Fruit fly (Drosophila melanogaster) whole organism, embryonic: Measurements from ENCODE around the gene D.

Experiments
- Abd-B ChIP-seq: fragments of 200-800 bp; sonication (Bioruptor generic); optimal IDR thresholded peaks from 2 replicates; lab custom pipeline; 2018; ENCODE audit warnings: missing biosample characterization, mild to moderate bottlenecking, missing genetic modification characterization, moderate library complexity
- CG10267 ChIP-seq: fragments of 200-800 bp; sonication (Bioruptor generic); optimal IDR thresholded peaks from 2 replicates; lab custom pipeline; 2018; ENCODE audit warnings: missing biosample characterization, mild to moderate bottlenecking, missing genetic modification characterization, moderate library complexity
- CG10431 ChIP-seq: fragments of 200-800 bp; sonication (Bioruptor generic); optimal IDR thresholded peaks from 3 replicates; lab custom pipeline; 2018; ENCODE audit warnings: missing biosample characterization, mild to moderate bottlenecking, missing genetic modification characterization
- CG12744 ChIP-seq: fragments of 200-800 bp; sonication (Bioruptor generic); optimal IDR thresholded peaks from 2 replicates; lab custom pipeline; 2016; ENCODE audit warnings: missing biosample characterization, missing genetic modification characterization
- CG15073 ChIP-seq: fragments of 200-800 bp; sonication (Bioruptor generic); optimal IDR thresholded peaks from 2 replicates; lab custom pipeline; 2016; ENCODE audit warnings: missing biosample characterization, missing genetic modification characterization
- CG15269 ChIP-seq: fragments of 200-800 bp; sonication (Bioruptor generic); optimal IDR thresholded peaks from 2 replicates; lab custom pipeline; 2018; ENCODE audit warnings: missing biosample characterization, mild to moderate bottlenecking, missing genetic modification characterization, moderate library complexity
- CG17802 ChIP-seq: fragments of 200-800 bp; sonication (Bioruptor generic); optimal IDR thresholded peaks from 2 replicates; lab custom pipeline; 2018; ENCODE audit warnings: missing biosample characterization, mild to moderate bottlenecking, missing genetic modification characterization, moderate library complexity
- CG18619 ChIP-seq: fragments of 200-800 bp; sonication (Bioruptor generic); optimal IDR thresholded peaks from 3 replicates; lab custom pipeline; 2017; ENCODE audit warnings: missing biosample characterization, mild to moderate bottlenecking, missing genetic modification characterization
- CG32532 ChIP-seq: fragments of 200-800 bp; sonication (Bioruptor generic); IDR thresholded peaks from 2 replicates; pipeline ENCODE4 v1.3.6; 2022; ENCODE audit warnings: missing biosample characterization, missing genetic modification characterization
- CG34376 ChIP-seq: fragments of 200-800 bp; sonication (Bioruptor generic); optimal IDR thresholded peaks from 2 replicates; lab custom pipeline; 2018; ENCODE audit warnings: missing biosample characterization, mild to moderate bottlenecking, missing genetic modification characterization
- CG3995 ChIP-seq: fragments of 200-800 bp; sonication (Bioruptor generic); optimal IDR thresholded peaks from 3 replicates; lab custom pipeline; 2016; ENCODE audit warnings: missing biosample characterization, missing genetic modification characterization
- CG6272 ChIP-seq: fragments of 200-800 bp; sonication (Bioruptor generic); IDR thresholded peaks from 2 replicates; pipeline ENCODE4 v1.3.6; 2022; ENCODE audit warnings: missing biosample characterization, missing genetic modification characterization
- CG6654 ChIP-seq: fragments of 200-800 bp; sonication (Bioruptor generic); optimal IDR thresholded peaks from 2 replicates; lab custom pipeline; 2017; ENCODE audit warnings: missing biosample characterization, mild to moderate bottlenecking, missing genetic modification characterization
- CG8478 ChIP-seq: fragments of >200 bp; optimal IDR thresholded peaks from 2 replicates; lab custom pipeline; 2018
- CG9215 ChIP-seq: fragments of 200-800 bp; sonication (Bioruptor generic); IDR thresholded peaks from 2 replicates; pipeline ENCODE4 v1.3.6; 2022; ENCODE audit warnings: missing biosample characterization, missing genetic modification characterization
- D19B ChIP-seq: fragments of 200-800 bp; sonication (Bioruptor generic); optimal IDR thresholded peaks from 2 replicates; lab custom pipeline; 2017; ENCODE audit warnings: missing biosample characterization, mild to moderate bottlenecking, missing genetic modification characterization
- Dbx ChIP-seq: fragments of 200-800 bp; sonication (Bioruptor generic); IDR thresholded peaks from 3 replicates; pipeline ENCODE4 v1.3.6; 2022; ENCODE audit warnings: missing biosample characterization, missing genetic modification characterization
- Dip2 ChIP-seq: fragments of 200-800 bp; sonication (Bioruptor generic); IDR thresholded peaks from 2 replicates; pipeline ENCODE4 v1.3.6; 2022; ENCODE audit warnings: missing biosample characterization, missing genetic modification characterization
- E2f1 ChIP-seq: fragments of 200-800 bp; sonication (Bioruptor generic); IDR thresholded peaks from 2 replicates; pipeline ENCODE4 v1.3.6; 2022; ENCODE audit warnings: missing biosample characterization, missing genetic modification characterization
- Hand ChIP-seq: fragments of 200-800 bp; sonication (Bioruptor generic); optimal IDR thresholded peaks from 2 replicates; lab custom pipeline; 2017; ENCODE audit warnings: mild to moderate bottlenecking, missing biosample characterization, missing genetic modification reagents, missing genetic modification characterization
- Hmr ChIP-seq: fragments of 200-800 bp; sonication (Bioruptor generic); optimal IDR thresholded peaks from 3 replicates; lab custom pipeline; 2017; ENCODE audit warnings: mild to moderate bottlenecking, missing biosample characterization, missing genetic modification reagents, missing genetic modification characterization
- Hr78 ChIP-seq, 2 experiments: fragments of 200-800 bp in 1 of 2; fragments of >200 bp in 1 of 2; sonication (Bioruptor generic) in 1 of 2; optimal IDR thresholded peaks; 2 replicates each; lab custom pipeline; 2017 to 2019; ENCODE audit warnings: missing biosample characterization in 2 of 2, missing genetic modification characterization in 2 of 2, mild to moderate bottlenecking in 1 of 2, moderate library complexity in 1 of 2
- Optix ChIP-seq: fragments of 200-800 bp; sonication (Bioruptor generic); IDR thresholded peaks from 3 replicates; pipeline ENCODE4 v1.3.6; 2022; ENCODE audit warnings: missing biosample characterization, missing genetic modification characterization
- Pdp1 ChIP-seq, 2 experiments: fragments of 200-800 bp; sonication (Bioruptor generic); optimal IDR thresholded peaks; 3 replicates each; lab custom pipeline; 2016; ENCODE audit warnings: missing biosample characterization in 2 of 2, missing genetic modification characterization in 2 of 2, mild to moderate bottlenecking in 1 of 2, moderate library complexity in 1 of 2
- Ravus ChIP-seq: fragments of 200-800 bp; sonication (Bioruptor generic); IDR thresholded peaks from 2 replicates; pipeline ENCODE4 v1.3.6; 2022; ENCODE audit warnings: missing biosample characterization, missing genetic modification characterization
- Sin3A ChIP-seq: fragments of >200 bp; optimal IDR thresholded peaks from 2 replicates; lab custom pipeline; 2018
- TFAM ChIP-seq: fragments of 200-800 bp; sonication (Bioruptor generic); optimal IDR thresholded peaks from 2 replicates; lab custom pipeline; 2017; ENCODE audit warnings: missing biosample characterization, missing genetic modification characterization, inconsistent platforms
- ab ChIP-seq: fragments of 200-800 bp; sonication (Bioruptor generic); optimal IDR thresholded peaks from 2 replicates; lab custom pipeline; 2016; ENCODE audit warnings: missing biosample characterization, missing genetic modification characterization
- ase ChIP-seq: fragments of 200-800 bp; sonication (Bioruptor generic); IDR thresholded peaks from 3 replicates; pipeline ENCODE4 v1.3.6; 2022; ENCODE audit warnings: missing biosample characterization, missing genetic modification characterization
- bcd ChIP-seq: fragments of 200-800 bp; sonication (Bioruptor generic); optimal IDR thresholded peaks from 2 replicates; lab custom pipeline; 2017; ENCODE audit warnings: missing biosample characterization, mild to moderate bottlenecking, missing genetic modification characterization
- bigmax ChIP-seq: fragments of 200-800 bp; sonication (Bioruptor generic); optimal IDR thresholded peaks from 2 replicates; lab custom pipeline; 2018; ENCODE audit warnings: missing biosample characterization, mild to moderate bottlenecking, missing genetic modification characterization
- cg ChIP-seq: fragments of 200-800 bp; sonication (Bioruptor generic); optimal IDR thresholded peaks from 3 replicates; lab custom pipeline; 2019; ENCODE audit warnings: missing biosample characterization, mild to moderate bottlenecking, missing genetic modification characterization, moderate library complexity
- da ChIP-seq: fragments of 200-800 bp; sonication (Bioruptor generic); optimal IDR thresholded peaks from 2 replicates; lab custom pipeline; 2016; ENCODE audit warnings: missing biosample characterization, missing genetic modification characterization
- dan ChIP-seq: fragments of 200-800 bp; sonication (Bioruptor generic); IDR thresholded peaks from 2 replicates; pipeline ENCODE4 v1.3.6; 2022; ENCODE audit warnings: missing biosample characterization, missing genetic modification characterization
- dpn ChIP-seq, 2 experiments: fragments of 200-800 bp; sonication (Bioruptor generic); optimal IDR thresholded peaks; 3 replicates each; lab custom pipeline; 2016; ENCODE audit warnings: missing biosample characterization in 2 of 2, missing genetic modification characterization in 2 of 2
- emc ChIP-seq: fragments of 200-800 bp; sonication (Bioruptor generic); optimal IDR thresholded peaks from 2 replicates; lab custom pipeline; 2016; ENCODE audit warnings: missing biosample characterization, missing genetic modification characterization
- fd96Cb ChIP-seq: fragments of 200-800 bp; sonication (Bioruptor generic); optimal IDR thresholded peaks from 2 replicates; lab custom pipeline; 2018; ENCODE audit warnings: missing biosample characterization, mild to moderate bottlenecking, missing genetic modification characterization, moderate library complexity
- fru ChIP-seq: fragments of >200 bp; optimal IDR thresholded peaks from 2 replicates; lab custom pipeline; 2017
- gcm2 ChIP-seq: fragments of 200-800 bp; sonication (Bioruptor generic); optimal IDR thresholded peaks from 2 replicates; lab custom pipeline; 2016; ENCODE audit warnings: missing biosample characterization, missing genetic modification characterization
- gfzf ChIP-seq: fragments of 200-800 bp; sonication (Bioruptor generic); optimal IDR thresholded peaks from 2 replicates; lab custom pipeline; 2016; ENCODE audit warnings: missing biosample characterization, mild to moderate bottlenecking, missing genetic modification characterization, moderate library complexity
- grn ChIP-seq: fragments of 200-800 bp; sonication (Bioruptor generic); optimal IDR thresholded peaks from 3 replicates; lab custom pipeline; 2017; ENCODE audit warnings: missing biosample characterization, missing genetic modification characterization
- knrl ChIP-seq: fragments of 200-800 bp; sonication (Bioruptor generic); IDR thresholded peaks from 3 replicates; pipeline ENCODE4 v1.3.6; 2022; ENCODE audit warnings: missing biosample characterization, missing genetic modification characterization; ENCODE audit not compliant: partially characterized antibody
- pfk ChIP-seq: fragments of 200-800 bp; sonication (Bioruptor generic); optimal IDR thresholded peaks from 2 replicates; lab custom pipeline; 2018; ENCODE audit warnings: missing biosample characterization, mild to moderate bottlenecking, missing genetic modification characterization, moderate library complexity
- pzg ChIP-seq: fragments of 200-800 bp; sonication (Bioruptor generic); optimal IDR thresholded peaks from 3 replicates; lab custom pipeline; 2018; ENCODE audit warnings: missing biosample characterization, mild to moderate bottlenecking, missing genetic modification characterization, moderate library complexity
- run ChIP-seq: fragments of 200-800 bp; sonication (Bioruptor generic); optimal IDR thresholded peaks from 3 replicates; lab custom pipeline; 2018; ENCODE audit warnings: missing biosample characterization, mild to moderate bottlenecking, missing genetic modification characterization
- salm ChIP-seq: fragments of 200-800 bp; sonication (Bioruptor generic); optimal IDR thresholded peaks from 2 replicates; lab custom pipeline; 2018; ENCODE audit warnings: missing biosample characterization, mild to moderate bottlenecking, missing genetic modification characterization
- sd ChIP-seq: fragments of 200-800 bp; sonication (Bioruptor generic); optimal IDR thresholded peaks from 3 replicates; lab custom pipeline; 2018; ENCODE audit warnings: missing biosample characterization, mild to moderate bottlenecking, missing genetic modification characterization, moderate library complexity
- slbo ChIP-seq: fragments of 200-800 bp; sonication (Bioruptor generic); IDR thresholded peaks from 2 replicates; pipeline ENCODE4 v1.3.6; 2022; ENCODE audit warnings: missing biosample characterization, missing genetic modification characterization
- sr ChIP-seq: fragments of 200-800 bp; sonication (Bioruptor generic); IDR thresholded peaks from 3 replicates; pipeline ENCODE4 v1.3.6; 2022; ENCODE audit warnings: missing biosample characterization, missing genetic modification characterization
- tgo ChIP-seq: fragments of 200-800 bp; sonication (Bioruptor generic); IDR thresholded peaks from 3 replicates; pipeline ENCODE4 v1.3.6; 2022; ENCODE audit warnings: missing biosample characterization, missing genetic modification characterization
- toy ChIP-seq: fragments of 200-800 bp; sonication (Bioruptor generic); IDR thresholded peaks from 2 replicates; pipeline ENCODE4 v1.3.6; 2022; ENCODE audit warnings: missing biosample characterization, missing genetic modification characterization
- tx ChIP-seq: fragments of 200-800 bp; sonication (Bioruptor generic); optimal IDR thresholded peaks from 2 replicates; lab custom pipeline; 2016; ENCODE audit warnings: missing biosample characterization, missing genetic modification characterization
- wek ChIP-seq: fragments of 200-800 bp; sonication (Bioruptor generic); optimal IDR thresholded peaks from 3 replicates; lab custom pipeline; 2018; ENCODE audit warnings: missing biosample characterization, mild to moderate bottlenecking, missing genetic modification characterization, moderate library complexity

The D gene

DNA sequence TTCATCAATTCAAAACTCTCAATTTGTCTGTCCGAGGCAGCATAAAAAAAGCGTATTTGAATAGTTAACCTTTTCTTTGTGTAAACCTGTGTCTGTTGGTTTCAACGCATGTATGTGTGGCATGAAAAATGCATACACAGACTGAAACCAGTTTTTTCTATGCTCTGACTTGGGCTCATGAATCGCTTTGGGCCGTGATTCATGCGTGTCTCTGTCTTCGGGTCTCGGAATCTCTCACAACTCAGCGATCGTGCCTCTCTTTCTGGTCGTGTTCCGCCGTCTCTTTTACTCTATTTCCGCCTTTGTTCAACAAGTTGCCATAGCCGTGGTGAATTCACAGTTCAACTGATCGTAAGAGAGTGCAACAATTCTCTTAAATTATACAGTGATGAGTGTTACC, 22.5 kb upstream of the D start (continued):
- TF ChIP-seq sr (GFP tag; lab: Robert Waterston, UW) (no peak), pfk (no peak), E2f1 (GFP tag; lab: Robert Waterston, UW) (no peak), dpn (GFP tag; optimal IDR thresholded peaks at IDR 0.05; lab: Kevin White, UChicago) (no peak), grn (GFP tag; lab: Kevin White, UChicago) (no peak), CG12744 (no peak), dan (GFP tag; lab: Robert Waterston, UW) (no peak), Hr78 (GFP tag; optimal IDR thresholded peaks at IDR 0.05; lab: Kevin White, UChicago) (peak in 1 of 2 experiments; percentile 73), gcm2 (GFP tag; lab: Kevin White, UChicago) (no peak), ab (GFP tag; lab: Kevin White, UChicago) (no peak), fd96Cb (tag; lab: Kevin White, UChicago) (no peak), CG6654 (GFP tag; lab: Kevin White, UChicago) (no peak), CG10431 (GFP tag; lab: Kevin White, UChicago) (no peak), D19B (GFP tag; lab: Kevin White, UChicago) (no peak), CG9215 (GFP tag; lab: Robert Waterston, UW) (no peak), Ravus (GFP tag; lab: Robert Waterston, UW) (no peak), CG15073 (GFP tag; lab: Kevin White, UChicago) (no peak), wek (no peak), emc (no peak), Abd-B (GFP tag; lab: Kevin White, UChicago) (no peak), CG3995 (no peak), Hand (GFP tag; lab: Kevin White, UChicago) (no peak), fru (lab: Kevin White, UChicago) (no peak), CG8478 (lab: Kevin White, UChicago) (no peak), Optix (GFP tag; lab: Robert Waterston, UW) (no peak), CG10267 (tag; lab: Kevin White, UChicago) (no peak), knrl (GFP tag; lab: Robert Waterston, UW) (no peak), Sin3A (lab: Kevin White, UChicago) (no peak), CG6272 (no peak), CG32532 (GFP tag; lab: Robert Waterston, UW) (no peak), CG34376 (GFP tag; lab: Kevin White, UChicago) (no peak), bcd (GFP tag; lab: Kevin White, UChicago) (no peak), slbo (GFP tag; lab: Robert Waterston, UW) (no peak), tx (GFP tag; lab: Kevin White, UChicago) (no peak), Dbx (GFP tag; lab: Robert Waterston, UW) (no peak), ase (GFP tag; lab: Robert Waterston, UW) (no peak), CG18619 (no peak), Pdp1 (GFP tag; optimal IDR thresholded peaks at IDR 0.05; lab: Kevin White, UChicago) (no peak), cg (GFP tag; lab: Kevin White, UChicago) (peak; percentile 80), CG17802 (tag; lab: Kevin White, UChicago) (no peak), gfzf (GFP tag; lab: Kevin White, UChicago) (no peak), da (GFP tag; lab: Kevin White, UChicago) (no peak), salm (tag; lab: Kevin White, UChicago) (no peak), pzg (GFP tag; lab: Kevin White, UChicago) (no peak), CG15269 (no peak), run (tag; lab: Kevin White, UChicago) (no peak), sd (peak; percentile 93), TFAM (no peak), toy (no peak), bigmax (GFP tag; lab: Kevin White, UChicago) (no peak), Dip2 (no peak), Hmr (no peak), tgo (no peak)
